In the genomic region with DNA sequence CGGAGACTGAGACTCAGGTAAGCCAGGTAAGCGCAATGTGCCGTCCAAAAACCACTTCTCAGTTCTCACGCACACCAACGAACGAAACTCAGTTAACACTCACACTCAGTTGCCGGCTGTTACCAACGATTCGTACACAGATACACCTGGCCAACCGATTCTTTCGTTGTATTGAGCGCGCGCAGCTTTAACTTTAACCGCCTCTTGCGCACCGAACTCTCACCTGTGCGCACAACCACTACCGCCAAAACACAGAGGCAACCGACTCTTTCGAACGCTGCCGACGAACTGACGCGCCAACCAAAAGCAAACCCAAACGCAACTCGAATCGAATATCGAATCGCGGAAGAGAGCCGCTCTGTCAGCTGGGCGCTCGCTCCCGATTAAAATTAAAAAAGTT, we compare ENCODE assay signal across 1 fruit fly cellular context.
A peak's percentile ranks its signal among the peaks of the same experiment; 100 is the strongest.
TF ChIP-seq lines count a peak whose summit lies in the region.

A gene (minus strand): TSS at position 293 of the 400 bp plus-strand sequence.

TF ChIP-seq in whole organism, embryonic, 481 proteins besides CTCF, POLR2A, EP300 and RAD21 (continued from another document and continues in another):
- TF ChIP-seq emc (GFP tag; optimal IDR thresholded peaks at IDR 0.05; lab: Kevin White, UChicago) (no peak), CG7745 (tag; optimal IDR thresholded peaks at IDR 0.05; lab: Kevin White, UChicago) (no peak), unc-4 (GFP tag; IDR thresholded peaks at IDR 0.05; lab: Robert Waterston, UW; ENCODE audit: partially characterized antibody) (peak; percentile 52), CG18011 (GFP tag; optimal IDR thresholded peaks at IDR 0.05; lab: Kevin White, UChicago) (no peak), CG6854 (GFP tag; optimal IDR thresholded peaks at IDR 0.05; lab: Kevin White, UChicago) (peak; percentile 28), NFAT (GFP tag; IDR thresholded peaks at IDR 0.05; lab: Robert Waterston, UW) (peak; percentile 51; the same call in 1 of the 2 replicates), CG12391 (tag; optimal IDR thresholded peaks at IDR 0.05; lab: Kevin White, UChicago) (no peak), CG14050 (GFP tag; IDR thresholded peaks at IDR 0.05; lab: Robert Waterston, UW) (no peak), salm (tag; optimal IDR thresholded peaks at IDR 0.05; lab: Kevin White, UChicago) (no peak), danr (GFP tag; IDR thresholded peaks at IDR 0.05; lab: Robert Waterston, UW) (no peak), CG4360 (GFP tag; IDR thresholded peaks at IDR 0.05; lab: Robert Waterston, UW) (no peak), Antp (GFP tag; optimal IDR thresholded peaks at IDR 0.05; lab: Kevin White, UChicago) (peak; percentile 32), Sry-β (GFP tag; optimal IDR thresholded peaks at IDR 0.05; lab: Kevin White, UChicago) (no peak), chif (GFP tag; optimal IDR thresholded peaks at IDR 0.05; lab: Kevin White, UChicago) (no peak), CG11723 (GFP tag; optimal IDR thresholded peaks at IDR 0.05; lab: Kevin White, UChicago) (no peak), z (GFP tag; IDR thresholded peaks at IDR 0.05; lab: Robert Waterston, UW) (peak; percentile 92), CG34224 (GFP tag; IDR thresholded peaks at IDR 0.05; lab: Robert Waterston, UW; ENCODE audit: partially characterized antibody) (peak; percentile 49; the same call in 2 of the 3 replicates), Xrp1 (GFP tag; IDR thresholded peaks at IDR 0.05; lab: Robert Waterston, UW) (peak; percentile 40; the same call in 1 of the 2 replicates), CkIIα-i1 (GFP tag; IDR thresholded peaks at IDR 0.05; lab: Robert Waterston, UW) (no peak), CG4854 (GFP tag; optimal IDR thresholded peaks at IDR 0.05; lab: Kevin White, UChicago) (no peak), CG11456 (GFP tag; IDR thresholded peaks at IDR 0.05; lab: Robert Waterston, UW) (peak; percentile 54; the same call in 2 of the 3 replicates), HLH4C (GFP tag; IDR thresholded peaks at IDR 0.05; lab: Robert Waterston, UW; ENCODE audit: partially characterized antibody) (peak; percentile 45; the same call in 1 of the 3 replicates), Drgx (GFP tag; IDR thresholded peaks at IDR 0.05; lab: Robert Waterston, UW) (peak; percentile 61; the same call in 1 of the 2 replicates), dysf (GFP tag; IDR thresholded peaks at IDR 0.05; lab: Robert Waterston, UW) (peak; percentile 27; the same call in 1 of the 3 replicates), Aef1 (GFP tag; IDR thresholded peaks at IDR 0.05; lab: Robert Waterston, UW) (no peak), lab (GFP tag; optimal IDR thresholded peaks at IDR 0.05; lab: Kevin White, UChicago) (no peak), hkb (optimal IDR thresholded peaks at IDR 0.05; lab: Kevin White, UChicago) (no peak), hkb (GFP tag; IDR thresholded peaks at IDR 0.05; lab: Robert Waterston, UW) (peak; percentile 56), CG2116 (GFP tag; optimal IDR thresholded peaks at IDR 0.05; lab: Kevin White, UChicago) (no peak), Sox102F (GFP tag; optimal IDR thresholded peaks at IDR 0.05; lab: Kevin White, UChicago) (no peak), CG14860 (GFP tag; IDR thresholded peaks at IDR 0.05; lab: Robert Waterston, UW; ENCODE audit: partially characterized antibody) (no peak), Hsf (GFP tag; optimal IDR thresholded peaks at IDR 0.05; lab: Kevin White, UChicago) (no peak), crp (GFP tag; optimal IDR thresholded peaks at IDR 0.05; lab: Kevin White, UChicago) (peak in 1 of 2 experiments; percentile 54), CG34376 (GFP tag; optimal IDR thresholded peaks at IDR 0.05; lab: Kevin White, UChicago) (peak; percentile 75), tx (GFP tag; optimal IDR thresholded peaks at IDR 0.05; lab: Kevin White, UChicago) (no peak), CG11560 (tag; IDR thresholded peaks at IDR 0.05; lab: Robert Waterston, UW) (no peak), ato (GFP tag; IDR thresholded peaks at IDR 0.05; lab: Robert Waterston, UW; ENCODE audit: partially characterized antibody) (peak; percentile 77), Tbp (GFP tag; optimal IDR thresholded peaks at IDR 0.05; lab: Kevin White, UChicago) (no peak), BtbVII (GFP tag; optimal IDR thresholded peaks at IDR 0.05; lab: Kevin White, UChicago) (peak; percentile 58), ase (GFP tag; IDR thresholded peaks at IDR 0.05; lab: Robert Waterston, UW) (no peak; the same call in 2 of the 3 replicates), sima (GFP tag; optimal IDR thresholded peaks at IDR 0.05; lab: Kevin White, UChicago) (no peak), Hr3 (GFP tag; optimal IDR thresholded peaks at IDR 0.05; lab: Kevin White, UChicago) (no peak), lola (GFP tag; optimal IDR thresholded peaks at IDR 0.05; lab: Kevin White, UChicago) (no peak), mld (GFP tag; IDR thresholded peaks at IDR 0.05; lab: Robert Waterston, UW; ENCODE audit: partially characterized antibody) (no peak; the same call in 2 of the 3 replicates), CG33213 (GFP tag; optimal IDR thresholded peaks at IDR 0.05; lab: Kevin White, UChicago) (peak; percentile 46), CG17328 (GFP tag; IDR thresholded peaks at IDR 0.05; lab: Robert Waterston, UW) (peak; percentile 26; the same call in 1 of the 2 replicates), CG16815 (GFP tag; optimal IDR thresholded peaks at IDR 0.05; lab: Kevin White, UChicago) (no peak), pum (GFP tag; optimal IDR thresholded peaks at IDR 0.05; lab: Kevin White, UChicago) (peak; percentile 9), CG31441 (GFP tag; IDR thresholded peaks at IDR 0.05; lab: Robert Waterston, UW) (no peak), gem (tag; optimal IDR thresholded peaks at IDR 0.05; lab: Kevin White, UChicago) (no peak), ssp (GFP tag; IDR thresholded peaks at IDR 0.05; lab: Robert Waterston, UW) (no peak), rib (GFP tag; IDR thresholded peaks at IDR 0.05; lab: Robert Waterston, UW) (peak; percentile 73; the same call in 1 of the 2 replicates), CG7271 (tag; optimal IDR thresholded peaks at IDR 0.05; lab: Kevin White, UChicago) (no peak), nerfin-2 (GFP tag; IDR thresholded peaks at IDR 0.05; lab: Robert Waterston, UW; ENCODE audit: partially characterized antibody) (0 out of 2 replicates have a peak, but pooled peaks have one; percentile 47), ac (GFP tag; optimal IDR thresholded peaks at IDR 0.05; lab: Kevin White, UChicago) (peak; percentile 47), Pdp1 (GFP tag; optimal IDR thresholded peaks at IDR 0.05; lab: Kevin White, UChicago) (peak in 1 of 2 experiments; percentile 46), Rfx (GFP tag; IDR thresholded peaks at IDR 0.05; lab: Robert Waterston, UW) (peak; percentile 53; the same call in 1 of the 2 replicates), wek (GFP tag; optimal IDR thresholded peaks at IDR 0.05; lab: Kevin White, UChicago) (peak; percentile 36), Meics (GFP tag; optimal IDR thresholded peaks at IDR 0.05; lab: Kevin White, UChicago) (no peak), CG10565 (GFP tag; optimal IDR thresholded peaks at IDR 0.05; lab: Kevin White, UChicago) (no peak), CG2678 (tag; optimal IDR thresholded peaks at IDR 0.05; lab: Kevin White, UChicago) (no peak), D19B (GFP tag; optimal IDR thresholded peaks at IDR 0.05; lab: Kevin White, UChicago) (no peak), repo (GFP tag; optimal IDR thresholded peaks at IDR 0.05; lab: Kevin White, UChicago) (no peak), CG10209 (GFP tag; optimal IDR thresholded peaks at IDR 0.05; lab: Kevin White, UChicago) (no peak), CrebB (tag; optimal IDR thresholded peaks at IDR 0.05; lab: Kevin White, UChicago) (peak; percentile 65), slp2 (GFP tag; optimal IDR thresholded peaks at IDR 0.05; lab: Kevin White, UChicago) (no peak), phol (tag; optimal IDR thresholded peaks at IDR 0.05; lab: Kevin White, UChicago) (no peak), CG1647 (GFP tag; optimal IDR thresholded peaks at IDR 0.05; lab: Kevin White, UChicago) (no peak), CG6689 (GFP tag; IDR thresholded peaks at IDR 0.05; lab: Robert Waterston, UW) (no peak), vvl (GFP tag; IDR thresholded peaks at IDR 0.05; lab: Robert Waterston, UW) (peak; percentile 66), Dref (GFP tag; IDR thresholded peaks at IDR 0.05; lab: Robert Waterston, UW) (0 out of 2 replicates have a peak, but pooled peaks have one; percentile 33), CG4707 (GFP tag; optimal IDR thresholded peaks at IDR 0.05; lab: Kevin White, UChicago) (no peak), lilli (GFP tag; optimal IDR thresholded peaks at IDR 0.05; lab: Kevin White, UChicago) (no peak), CG9932 (GFP tag; IDR thresholded peaks at IDR 0.05; lab: Robert Waterston, UW) (peak; percentile 39; the same call in 1 of the 2 replicates), Optix (GFP tag; IDR thresholded peaks at IDR 0.05; lab: Robert Waterston, UW) (0 out of 3 replicates have a peak, but pooled peaks have one; percentile 22), Atf3 (GFP tag; optimal IDR thresholded peaks at IDR 0.05; lab: Kevin White, UChicago) (no peak), CG11085 (GFP tag; IDR thresholded peaks at IDR 0.05; lab: Robert Waterston, UW) (no peak), bowl (GFP tag; IDR thresholded peaks at IDR 0.05; lab: Robert Waterston, UW) (no peak), unpg (GFP tag; optimal IDR thresholded peaks at IDR 0.05; lab: Kevin White, UChicago) (no peak), pan (optimal IDR thresholded peaks at IDR 0.05; lab: Kevin White, UChicago) (no peak), pan (GFP tag; optimal IDR thresholded peaks at IDR 0.05 in 1 of 2, IDR thresholded peaks at IDR 0.05 in 1 of 2) (no peak), CG12155 (GFP tag; optimal IDR thresholded peaks at IDR 0.05; lab: Kevin White, UChicago) (no peak), luna (GFP tag; optimal IDR thresholded peaks at IDR 0.05; lab: Kevin White, UChicago) (no peak), CG10462 (GFP tag; optimal IDR thresholded peaks at IDR 0.05; lab: Kevin White, UChicago) (no peak), CG8478 (optimal IDR thresholded peaks at IDR 0.05; lab: Kevin White, UChicago) (no peak), CG6683 (GFP tag; optimal IDR thresholded peaks at IDR 0.05; lab: Kevin White, UChicago) (no peak), Doc3 (GFP tag; IDR thresholded peaks at IDR 0.05; lab: Robert Waterston, UW; ENCODE audit: partially characterized antibody) (no peak), tgo (GFP tag; IDR thresholded peaks at IDR 0.05; lab: Robert Waterston, UW) (no peak), CG12236 (GFP tag; optimal IDR thresholded peaks at IDR 0.05; lab: Kevin White, UChicago) (no peak), eve (GFP tag; optimal IDR thresholded peaks at IDR 0.05; lab: Kevin White, UChicago) (no peak), MESR4 (GFP tag; optimal IDR thresholded peaks at IDR 0.05; lab: Kevin White, UChicago) (peak; percentile 22), CG8388 (GFP tag; optimal IDR thresholded peaks at IDR 0.05; lab: Kevin White, UChicago) (no peak), ftz-f1 (GFP tag; optimal IDR thresholded peaks at IDR 0.05; lab: Kevin White, UChicago) (peak; percentile 69), dati (GFP tag; IDR thresholded peaks at IDR 0.05; lab: Robert Waterston, UW) (no peak), ewg (GFP tag; optimal IDR thresholded peaks at IDR 0.05; lab: Kevin White, UChicago) (peak; percentile 79), peb (GFP tag; IDR thresholded peaks at IDR 0.05; lab: Robert Waterston, UW) (no peak), CG18476 (GFP tag; optimal IDR thresholded peaks at IDR 0.05; lab: Kevin White, UChicago) (no peak), CG11398 (GFP tag; optimal IDR thresholded peaks at IDR 0.05; lab: Kevin White, UChicago) (no peak), Dfd (GFP tag; optimal IDR thresholded peaks at IDR 0.05; lab: Kevin White, UChicago) (no peak), CG9215 (GFP tag; IDR thresholded peaks at IDR 0.05; lab: Robert Waterston, UW) (no peak), Bteb2 (GFP tag; optimal IDR thresholded peaks at IDR 0.05; lab: Kevin White, UChicago) (no peak), fd102C (GFP tag; optimal IDR thresholded peaks at IDR 0.05; lab: Kevin White, UChicago) (peak; percentile 31), Hr51 (GFP tag; optimal IDR thresholded peaks at IDR 0.05; lab: Kevin White, UChicago) (no peak), Awh (GFP tag; IDR thresholded peaks at IDR 0.05; lab: Robert Waterston, UW) (peak; percentile 63), insv (GFP tag; optimal IDR thresholded peaks at IDR 0.05; lab: Kevin White, UChicago) (peak in 1 of 2 experiments; percentile 6), oc (tag; optimal IDR thresholded peaks at IDR 0.05; lab: Kevin White, UChicago) (peak; percentile 25), abd-A (tag; optimal IDR thresholded peaks at IDR 0.05; lab: Kevin White, UChicago) (no peak), Mrtf (GFP tag; IDR thresholded peaks at IDR 0.05; lab: Robert Waterston, UW) (no peak), ham (GFP tag; IDR thresholded peaks at IDR 0.05; lab: Robert Waterston, UW) (no peak), CG8281 (tag; optimal IDR thresholded peaks at IDR 0.05; lab: Kevin White, UChicago) (no peak), croc (GFP tag; conservative IDR thresholded peaks at IDR 0.05; lab: Robert Waterston, UW) (no peak), CG8765 (GFP tag; IDR thresholded peaks at IDR 0.05; lab: Robert Waterston, UW) (0 out of 2 replicates have a peak, but pooled peaks have one; percentile 26), Asciz (GFP tag; optimal IDR thresholded peaks at IDR 0.05; lab: Kevin White, UChicago) (no peak), jigr1 (GFP tag; IDR thresholded peaks at IDR 0.05; lab: Robert Waterston, UW) (no peak), CG4328 (GFP tag; optimal IDR thresholded peaks at IDR 0.05; lab: Kevin White, UChicago) (no peak), prd (optimal IDR thresholded peaks at IDR 0.05; lab: Kevin White, UChicago) (no peak), prd (GFP tag; IDR thresholded peaks at IDR 0.05; lab: Robert Waterston, UW) (no peak), CG6813 (GFP tag; optimal IDR thresholded peaks at IDR 0.05; lab: Kevin White, UChicago) (no peak), B-H1 (GFP tag; IDR thresholded peaks at IDR 0.05; lab: Robert Waterston, UW) (no peak; the same call in 2 of the 3 replicates), CG16813 (GFP tag; IDR thresholded peaks at IDR 0.05; lab: Robert Waterston, UW; ENCODE audit: partially characterized antibody) (peak; percentile 38; the same call in 1 of the 3 replicates), NC2β (GFP tag; optimal IDR thresholded peaks at IDR 0.05; lab: Kevin White, UChicago) (no peak), CG1024 (GFP tag; IDR thresholded peaks at IDR 0.05; lab: Robert Waterston, UW) (no peak), CG15073 (GFP tag; optimal IDR thresholded peaks at IDR 0.05; lab: Kevin White, UChicago) (no peak), fd96Cb (tag; optimal IDR thresholded peaks at IDR 0.05; lab: Kevin White, UChicago) (no peak), CG18764 (GFP tag; optimal IDR thresholded peaks at IDR 0.05; lab: Kevin White, UChicago) (no peak), cg (GFP tag; optimal IDR thresholded peaks at IDR 0.05; lab: Kevin White, UChicago) (peak; percentile 95), CG2199 (GFP tag; IDR thresholded peaks at IDR 0.05; lab: Robert Waterston, UW) (peak; percentile 31; the same call in 1 of the 3 replicates)
